Worm (Caenorhabditis elegans): Measurements from ENCODE around the gene serp-1.1.

serp-1.1 gene

ce11 chrX:15847543-15848087 lies 6.2 kb downstream of the serp-1.1 start, which contains the start of gene F59F4.3:
F59F4.3 (minus strand) TSS chrX:15847593.
- TF ChIP-seq nhr-12 (tag; optimal IDR thresholded peaks at IDR 0.05): no peak
- TF ChIP-seq ham-2 (GFP tag; optimal IDR thresholded peaks at IDR 0.05): no peak
- no peak for TF ChIP-seq pha-4 (tag; optimal IDR thresholded peaks at IDR 0.05)
- TF ChIP-seq mls-2 (tag; optimal IDR thresholded peaks at IDR 0.05): no peak
- no peak for TF ChIP-seq tbx-8 (GFP tag; optimal IDR thresholded peaks at IDR 0.05)
- TF ChIP-seq snpc-4 (tag; optimal IDR thresholded peaks at IDR 0.05): no peak
- TF ChIP-seq sptf-1 (tag; optimal IDR thresholded peaks at IDR 0.05): no peak
- TF ChIP-seq mep-1 (tag; optimal IDR thresholded peaks at IDR 0.05): no peak
- no peak for TF ChIP-seq lin-13 (tag; optimal IDR thresholded peaks at IDR 0.05)
- TF ChIP-seq ceh-39 (tag; optimal IDR thresholded peaks at IDR 0.05): no peak
- TF ChIP-seq sem-2 (GFP tag; optimal IDR thresholded peaks at IDR 0.05): no peak
- TF ChIP-seq unc-120 (tag; optimal IDR thresholded peaks at IDR 0.05; ENCODE audit: poor library complexity, severe bottlenecking): no peak
- TF ChIP-seq bed-3 (GFP tag; optimal IDR thresholded peaks at IDR 0.05): no peak
- TF ChIP-seq nhr-76 (tag; optimal IDR thresholded peaks at IDR 0.05): no peak
- no peak for TF ChIP-seq cnd-1 (tag; optimal IDR thresholded peaks at IDR 0.05)
- no peak for TF ChIP-seq ceh-83 (GFP tag; optimal IDR thresholded peaks at IDR 0.05)
- TF ChIP-seq ceh-43 (GFP tag; optimal IDR thresholded peaks at IDR 0.05): no peak
- TF ChIP-seq nhr-2 (tag; optimal IDR thresholded peaks at IDR 0.05): no peak

DNA sequence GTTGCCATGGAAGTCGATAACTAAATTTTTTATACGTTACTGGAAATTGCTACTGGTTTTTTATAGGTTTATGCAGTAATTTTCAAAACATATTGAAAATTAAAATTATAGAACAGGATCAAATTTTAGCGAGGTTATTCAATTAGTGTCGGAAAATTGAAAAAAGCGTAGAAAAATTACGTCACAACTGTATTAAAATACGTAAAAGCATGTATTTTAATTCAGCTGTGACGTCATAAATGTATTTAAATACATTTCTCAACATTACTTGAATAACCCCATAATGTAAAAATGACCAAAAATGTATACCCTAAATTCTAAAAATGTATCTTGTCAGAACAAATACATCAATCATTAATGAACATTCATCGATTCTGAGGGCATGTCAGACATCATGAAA lies 7.5 kb downstream of the serp-1.1 start:
- TF ChIP-seq zip-8 (tag; optimal IDR thresholded peaks at IDR 0.05): peak; percentile 93
- TF ChIP-seq flh-1 (GFP tag; optimal IDR thresholded peaks at IDR 0.05): no peak

ce11 chrX:15849397-15849935 lies 8.1 kb downstream of the serp-1.1 start, which contains the start of gene acl-1:
acl-1 (plus strand) TSS chrX:15849885.
- peak; percentile 20 for TF ChIP-seq hlh-1 (tag; optimal IDR thresholded peaks at IDR 0.05)
- no peak for TF ChIP-seq ham-2 (GFP tag; optimal IDR thresholded peaks at IDR 0.05)
- no peak for TF ChIP-seq blmp-1 (tag; optimal IDR thresholded peaks at IDR 0.05)
- TF ChIP-seq sem-2 (GFP tag; optimal IDR thresholded peaks at IDR 0.05): no peak
- TF ChIP-seq ceh-43 (GFP tag; optimal IDR thresholded peaks at IDR 0.05): no peak
- no peak for TF ChIP-seq nhr-76 (tag; optimal IDR thresholded peaks at IDR 0.05)
- peak; percentile 74 for TF ChIP-seq nhr-237 (tag; optimal IDR thresholded peaks at IDR 0.05)
- peak; percentile 41 for TF ChIP-seq sptf-1 (tag; optimal IDR thresholded peaks at IDR 0.05)
- TF ChIP-seq mls-2 (tag; optimal IDR thresholded peaks at IDR 0.05): no peak
- no peak for TF ChIP-seq ztf-11 (tag; optimal IDR thresholded peaks at IDR 0.05)
- no peak for TF ChIP-seq unc-120 (tag; optimal IDR thresholded peaks at IDR 0.05; ENCODE audit: poor library complexity, severe bottlenecking)
- no peak for TF ChIP-seq lin-13 (tag; optimal IDR thresholded peaks at IDR 0.05)
- TF ChIP-seq ces-1 (GFP tag; optimal IDR thresholded peaks at IDR 0.05): peak; percentile 84
- TF ChIP-seq nhr-2 (tag; optimal IDR thresholded peaks at IDR 0.05): no peak
- TF ChIP-seq zip-8 (tag; optimal IDR thresholded peaks at IDR 0.05): no peak
- no peak for TF ChIP-seq cnd-1 (tag; optimal IDR thresholded peaks at IDR 0.05)
- TF ChIP-seq pha-4 (tag; optimal IDR thresholded peaks at IDR 0.05): no peak
- peak; percentile 42 for TF ChIP-seq mep-1 (tag; optimal IDR thresholded peaks at IDR 0.05)
- TF ChIP-seq unc-62 (GFP tag; optimal IDR thresholded peaks at IDR 0.05): no peak
- TF ChIP-seq M03D4.4 (tag; optimal IDR thresholded peaks at IDR 0.05): no peak
- no peak for TF ChIP-seq bed-3 (GFP tag; optimal IDR thresholded peaks at IDR 0.05)
- TF ChIP-seq lsy-2 (tag; optimal IDR thresholded peaks at IDR 0.05): peak; percentile 74
- TF ChIP-seq nhr-12 (tag; optimal IDR thresholded peaks at IDR 0.05): no peak
- no peak for TF ChIP-seq tbx-8 (GFP tag; optimal IDR thresholded peaks at IDR 0.05)
- no peak for TF ChIP-seq drap-1 (GFP tag; optimal IDR thresholded peaks at IDR 0.05)
- TF ChIP-seq mab-5 (tag; optimal IDR thresholded peaks at IDR 0.05): no peak
- TF ChIP-seq lin-32 (GFP tag; optimal IDR thresholded peaks at IDR 0.05): no peak
- no peak for TF ChIP-seq unc-39 (tag; optimal IDR thresholded peaks at IDR 0.05)
- TF ChIP-seq elt-3 (tag; optimal IDR thresholded peaks at IDR 0.05): no peak
- no peak for TF ChIP-seq nhr-28 (tag; optimal IDR thresholded peaks at IDR 0.05)
- no peak for TF ChIP-seq elt-1 (tag; optimal IDR thresholded peaks at IDR 0.05; ENCODE audit: borderline replicate concordance, insufficient read depth)
- no peak for TF ChIP-seq flh-1 (GFP tag; optimal IDR thresholded peaks at IDR 0.05)
- TF ChIP-seq ceh-39 (tag; optimal IDR thresholded peaks at IDR 0.05): peak; percentile 13
- TF ChIP-seq ceh-83 (GFP tag; optimal IDR thresholded peaks at IDR 0.05): peak; percentile 41
- no peak for TF ChIP-seq snpc-4 (tag; optimal IDR thresholded peaks at IDR 0.05)

Data from whole organism, mixed stage, embryonic.